Worm (Caenorhabditis elegans) whole organism, L1 larva: Measurements from ENCODE around the gene T19H12.12.

Experiments
- ama-1 ChIP-seq: fragments of 150-350 bp; optimal IDR thresholded peaks from 2 replicates; lab custom pipeline; 2014
- elt-2 ChIP-seq: sonication (generic microtip); optimal IDR thresholded peaks from 2 replicates; lab custom pipeline; 2016; ENCODE audit warnings: missing genetic modification characterization, mild to moderate bottlenecking, inconsistent platforms, missing compliant biosample characterization, missing genetic modification reagents
- lin-39 ChIP-seq: fragments of 150-350 bp; optimal IDR thresholded peaks from 2 replicates; lab custom pipeline; 2014; ENCODE audit warnings: missing biosample characterization, missing genetic modification reagents, missing genetic modification characterization
- lsy-2 ChIP-seq, 2 experiments: fragments of 150-350 bp; optimal IDR thresholded peaks; 2 replicates each; lab custom pipeline; 2014; ENCODE audit warnings: missing biosample characterization in 2 of 2, missing genetic modification characterization in 2 of 2
- nhr-20 ChIP-seq: sonication (generic microtip); optimal IDR thresholded peaks from 2 replicates; lab custom pipeline; 2016; ENCODE audit warnings: mild to moderate bottlenecking, missing genetic modification characterization, missing compliant biosample characterization
- nhr-237 ChIP-seq: fragments of 150-350 bp; optimal IDR thresholded peaks from 2 replicates; lab custom pipeline; 2014; ENCODE audit warnings: missing biosample characterization, missing genetic modification characterization
- nhr-28 ChIP-seq: fragments of 150-350 bp; optimal IDR thresholded peaks from 2 replicates; lab custom pipeline; 2014; ENCODE audit warnings: missing biosample characterization, missing genetic modification characterization
- rnt-1 ChIP-seq: sonication (generic microtip); optimal IDR thresholded peaks from 2 replicates; lab custom pipeline; 2016; ENCODE audit warnings: mild to moderate bottlenecking, missing genetic modification characterization, moderate library complexity, missing compliant biosample characterization
- skn-1 ChIP-seq: fragments of 150-350 bp; optimal IDR thresholded peaks from 2 replicates; lab custom pipeline; 2014; ENCODE audit warnings: missing biosample characterization, missing genetic modification characterization
- snpc-4 ChIP-seq: fragments of 150-350 bp; optimal IDR thresholded peaks from 2 replicates; lab custom pipeline; 2014; ENCODE audit warnings: missing biosample characterization, missing genetic modification characterization
- unc-98 ChIP-seq: fragments of 200-800 bp; sonication (Bioruptor generic); IDR thresholded peaks from 2 replicates; pipeline ENCODE4 v1.3.6; 2022; ENCODE audit warnings: missing genetic modification characterization, missing compliant biosample characterization

ce11 chrV:4908591-4908990, 24.0 kb downstream of the T19H12.12 start, which contains the start of gene ugt-13:
- TF ChIP-seq lsy-2 (tag; optimal IDR thresholded peaks at IDR 0.05; lab: Kevin White, UChicago) (no peak), nhr-28 (tag; lab: Kevin White, UChicago) (peak; percentile 23), ama-1 (lab: Kevin White, UChicago) (no peak), skn-1 (peak; percentile 52), elt-2 (tag; lab: Kevin White, UChicago) (no peak), rnt-1 (no peak), lin-39 (tag; lab: Kevin White, UChicago) (no peak), unc-98 (GFP tag; lab: Robert Waterston, UW) (no peak), nhr-237 (tag; lab: Kevin White, UChicago) (no peak), snpc-4 (tag; lab: Kevin White, UChicago) (no peak), nhr-20 (tag; lab: Kevin White, UChicago) (peak; percentile 86)
